Worm (Caenorhabditis elegans) whole organism, late embryonic: ENCODE measurements around the gene ncx-8.

Source experiments
- ceh-9 ChIP-seq: sonication (generic microtip); optimal IDR thresholded peaks from 2 replicates; lab custom pipeline; 2016; ENCODE audit warnings: mild to moderate bottlenecking, missing genetic modification characterization, inconsistent platforms, missing compliant biosample characterization
- elt-2 ChIP-seq: sonication (generic microtip); optimal IDR thresholded peaks from 2 replicates; lab custom pipeline; 2016; ENCODE audit warnings: missing genetic modification reagents, missing genetic modification characterization, missing compliant biosample characterization
- hlh-6 ChIP-seq: sonication (generic microtip); optimal IDR thresholded peaks from 2 replicates; lab custom pipeline; 2016; ENCODE audit warnings: missing genotype, missing genetic modification characterization, missing compliant biosample characterization

- no peak for TF ChIP-seq elt-2 (tag; lab: Kevin White, UChicago)
- no peak for TF ChIP-seq ceh-9 (tag; lab: Kevin White, UChicago)
- TF ChIP-seq hlh-6 (tag; lab: Kevin White, UChicago) = no peak
Observed at ce11 chrV:5030715-5031114, 43.7 kb upstream of the ncx-8 start, which contains the start of gene swt-7.
